Worm (Caenorhabditis elegans) whole organism, early embryonic: ENCODE results near the gene sulp-3.

ENCODE experiments used
- B0310.2 ChIP-seq: sonication (generic microtip); optimal IDR thresholded peaks from 2 replicates; lab custom pipeline; 2016; ENCODE audit warnings: mild to moderate bottlenecking, missing genetic modification characterization, missing compliant biosample characterization
- F13C5.2 ChIP-seq: sonication (generic microtip); optimal IDR thresholded peaks from 2 replicates; lab custom pipeline; 2017; ENCODE audit warnings: mild to moderate bottlenecking, missing genetic modification characterization, inconsistent platforms, missing compliant biosample characterization
- ama-1 ChIP-seq: fragments of 150-350 bp; optimal IDR thresholded peaks from 2 replicates; lab custom pipeline; 2014
- flt-1 ChIP-seq: fragments of 200-800 bp; sonication (Bioruptor generic); IDR thresholded peaks from 2 replicates; pipeline ENCODE4 v1.3.6; 2022; ENCODE audit warnings: missing genetic modification characterization, missing compliant biosample characterization
- hmbx-1 ChIP-seq: sonication (generic microtip); optimal IDR thresholded peaks from 2 replicates; lab custom pipeline; 2016; ENCODE audit warnings: mild to moderate bottlenecking, missing genetic modification characterization, missing compliant biosample characterization
- hnd-1 ChIP-seq: sonication (generic microtip); optimal IDR thresholded peaks from 2 replicates; lab custom pipeline; 2016; ENCODE audit warnings: missing genetic modification characterization, missing compliant biosample characterization
- scrt-1 ChIP-seq: fragments of 200-800 bp; sonication (Bioruptor generic); IDR thresholded peaks from 2 replicates; pipeline ENCODE4 v1.3.6; 2022; ENCODE audit warnings: missing genetic modification characterization, missing compliant biosample characterization
- tra-4 ChIP-seq: sonication (generic microtip); optimal IDR thresholded peaks from 2 replicates; lab custom pipeline; 2017; ENCODE audit warnings: missing genetic modification characterization, missing compliant biosample characterization

ce11 chrX:8423633-8424032, 15.5 kb upstream of the sulp-3 start, which contains the start of gene tth-1:
- no peak for TF ChIP-seq ama-1
- no peak for TF ChIP-seq B0310.2 (tag; lab: Kevin White, UChicago)
- no peak for TF ChIP-seq F13C5.2 (tag; lab: Kevin White, UChicago)
- no peak for TF ChIP-seq flt-1 (GFP tag; lab: Robert Waterston, UW)
- no peak for TF ChIP-seq hmbx-1 (tag; lab: Kevin White, UChicago)
- TF ChIP-seq scrt-1 (GFP tag; lab: Robert Waterston, UW) = no peak
- TF ChIP-seq hnd-1 (tag; lab: Kevin White, UChicago) = no peak
- TF ChIP-seq tra-4 (tag; lab: Kevin White, UChicago) = no peak
